Fruit fly (Drosophila melanogaster): ENCODE results near the gene CG42505.

The CG42505 gene

dm6 chr3R:12031657-12032056 is at the start of gene CG42505, which contains the start of the genes CG31358 and CG42504:
CG42505 (minus strand) TSS chr3R:12031757.
CG31358 (minus strand) TSS chr3R:12031757.
CG42504 (minus strand) TSS chr3R:12031757.
- TF ChIP-seq pan (optimal IDR thresholded peaks at IDR 0.05), result no peak
- TF ChIP-seq EcR (GFP tag; optimal IDR thresholded peaks at IDR 0.05), result no peak
- no peak for TF ChIP-seq psq (optimal IDR thresholded peaks at IDR 0.05)
- no peak for TF ChIP-seq usp (GFP tag; optimal IDR thresholded peaks at IDR 0.05)
- TF ChIP-seq Dll (optimal IDR thresholded peaks at IDR 0.05), result no peak
- no peak for TF ChIP-seq CG8478 (optimal IDR thresholded peaks at IDR 0.05)

dm6 chr3R:12080370-12080968 is 48.9 kb upstream of the CG42505 start:
- TF ChIP-seq usp (GFP tag; optimal IDR thresholded peaks at IDR 0.05), result no peak
- TF ChIP-seq psq (optimal IDR thresholded peaks at IDR 0.05), result no peak
- no peak for TF ChIP-seq CG8478 (optimal IDR thresholded peaks at IDR 0.05)

dm6 chr3R:12078961-12079360 is 47.4 kb upstream of the CG42505 start:
- TF ChIP-seq psq (optimal IDR thresholded peaks at IDR 0.05) (no peak), Dll (optimal IDR thresholded peaks at IDR 0.05) (no peak)

dm6 chr3R:12062844-12063243 is 31.3 kb upstream of the CG42505 start, which contains the start of gene CG14740:
CG14740 (minus strand) TSS chr3R:12062944.
- no peak for TF ChIP-seq pan (optimal IDR thresholded peaks at IDR 0.05)
- TF ChIP-seq Dll (optimal IDR thresholded peaks at IDR 0.05), result no peak
- no peak for TF ChIP-seq CG8478 (optimal IDR thresholded peaks at IDR 0.05)
- no peak for TF ChIP-seq usp (GFP tag; optimal IDR thresholded peaks at IDR 0.05)
- TF ChIP-seq EcR (GFP tag; optimal IDR thresholded peaks at IDR 0.05), result no peak
- TF ChIP-seq psq (optimal IDR thresholded peaks at IDR 0.05), result no peak

dm6 chr3R:12049113-12049512 is 17.6 kb upstream of the CG42505 start, which contains the start of gene CG14739:
CG14739 (minus strand) TSS chr3R:12049213.
- TF ChIP-seq CG8478 (optimal IDR thresholded peaks at IDR 0.05) (no peak), usp (GFP tag; optimal IDR thresholded peaks at IDR 0.05) (no peak), EcR (GFP tag; optimal IDR thresholded peaks at IDR 0.05) (no peak), pan (optimal IDR thresholded peaks at IDR 0.05) (no peak), Dll (optimal IDR thresholded peaks at IDR 0.05) (no peak)

dm6 chr3R:12040228-12040627 is 8.7 kb upstream of the CG42505 start, which contains the start of gene CG14736:
CG14736 (plus strand) TSS chr3R:12040528.
- TF ChIP-seq usp (GFP tag; optimal IDR thresholded peaks at IDR 0.05), result no peak
- no peak for TF ChIP-seq psq (optimal IDR thresholded peaks at IDR 0.05)
- TF ChIP-seq Dll (optimal IDR thresholded peaks at IDR 0.05), result no peak
- TF ChIP-seq pan (optimal IDR thresholded peaks at IDR 0.05), result no peak
- no peak for TF ChIP-seq EcR (GFP tag; optimal IDR thresholded peaks at IDR 0.05)
- TF ChIP-seq CG8478 (optimal IDR thresholded peaks at IDR 0.05), result no peak

dm6 chr3R:12032842-12033241 is 1.3 kb upstream of the CG42505 start, which contains the start of gene ssp5:
ssp5 (plus strand) TSS chr3R:12033142.
- TF ChIP-seq EcR (GFP tag; optimal IDR thresholded peaks at IDR 0.05), result no peak
- no peak for TF ChIP-seq psq (optimal IDR thresholded peaks at IDR 0.05)
- no peak for TF ChIP-seq usp (GFP tag; optimal IDR thresholded peaks at IDR 0.05)
- TF ChIP-seq pan (optimal IDR thresholded peaks at IDR 0.05), result no peak
- TF ChIP-seq Dll (optimal IDR thresholded peaks at IDR 0.05), result no peak
- no peak for TF ChIP-seq CG8478 (optimal IDR thresholded peaks at IDR 0.05)

dm6 chr3R:12020987-12021386 is 10.6 kb downstream of the CG42505 start:
- TF ChIP-seq pan (optimal IDR thresholded peaks at IDR 0.05) (no peak), EcR (GFP tag; optimal IDR thresholded peaks at IDR 0.05) (no peak), psq (optimal IDR thresholded peaks at IDR 0.05) (no peak), CG8478 (optimal IDR thresholded peaks at IDR 0.05) (no peak), usp (GFP tag; optimal IDR thresholded peaks at IDR 0.05) (no peak), Dll (optimal IDR thresholded peaks at IDR 0.05) (no peak)

- no peak for TF ChIP-seq EcR (GFP tag; optimal IDR thresholded peaks at IDR 0.05)
- TF ChIP-seq Dll (optimal IDR thresholded peaks at IDR 0.05), result no peak
- TF ChIP-seq usp (GFP tag; optimal IDR thresholded peaks at IDR 0.05), result no peak
- TF ChIP-seq CG8478 (optimal IDR thresholded peaks at IDR 0.05), result no peak
- no peak for TF ChIP-seq psq (optimal IDR thresholded peaks at IDR 0.05)
- no peak for TF ChIP-seq pan (optimal IDR thresholded peaks at IDR 0.05)
Observed at dm6 chr3R:12016828-12017280, 14.7 kb downstream of the CG42505 start, which contains the start of the genes DCAF12 and Spt3. DCAF12 (minus strand) TSS chr3R:12017031. Spt3 (plus strand) TSS chr3R:12017156.

dm6 chr3R:12010202-12010824 is 21.2 kb downstream of the CG42505 start, which contains the start of the genes KLHL18 and GCC185:
KLHL18 (minus strand) TSS chr3R:12010434.
GCC185 (plus strand) TSS chr3R:12010772.
- TF ChIP-seq Dll (optimal IDR thresholded peaks at IDR 0.05) (no peak), psq (optimal IDR thresholded peaks at IDR 0.05) (no peak), CG8478 (optimal IDR thresholded peaks at IDR 0.05) (no peak), usp (GFP tag; optimal IDR thresholded peaks at IDR 0.05) (no peak), pan (optimal IDR thresholded peaks at IDR 0.05) (no peak), EcR (GFP tag; optimal IDR thresholded peaks at IDR 0.05) (no peak)

dm6 chr3R:12006417-12006816 is 25.1 kb downstream of the CG42505 start:
- TF ChIP-seq EcR (GFP tag; optimal IDR thresholded peaks at IDR 0.05) (no peak), psq (optimal IDR thresholded peaks at IDR 0.05) (no peak), CG8478 (optimal IDR thresholded peaks at IDR 0.05) (no peak), pan (optimal IDR thresholded peaks at IDR 0.05) (no peak), Dll (optimal IDR thresholded peaks at IDR 0.05) (no peak), usp (GFP tag; optimal IDR thresholded peaks at IDR 0.05) (no peak)

dm6 chr3R:12005417-12005816 is 26.1 kb downstream of the CG42505 start, which contains the start of gene Tk:
Tk (minus strand) TSS chr3R:12005473.
- TF ChIP-seq psq (optimal IDR thresholded peaks at IDR 0.05) (no peak), Dll (optimal IDR thresholded peaks at IDR 0.05) (no peak), CG8478 (optimal IDR thresholded peaks at IDR 0.05) (no peak), pan (optimal IDR thresholded peaks at IDR 0.05) (no peak), usp (GFP tag; optimal IDR thresholded peaks at IDR 0.05) (no peak), EcR (GFP tag; optimal IDR thresholded peaks at IDR 0.05) (no peak)

Measured in whole organism.